Worm (Caenorhabditis elegans): Measurements from ENCODE around the gene srlf-7.

Gene srlf-7

ce11 chrIV:7188528-7189422, at the start of gene srlf-7:
srlf-7 (plus strand) TSS chrIV:7189287.
- TF ChIP-seq nhr-43 (tag; optimal IDR thresholded peaks at IDR 0.05; ENCODE audit: poor library complexity, severe bottlenecking) = peak; percentile 11
- TF ChIP-seq jun-1 (tag; optimal IDR thresholded peaks at IDR 0.05) = peak; percentile 88
- peak; percentile 62 for TF ChIP-seq ceh-28 (tag; optimal IDR thresholded peaks at IDR 0.05)
- peak; percentile 55 for TF ChIP-seq skn-1 (tag; optimal IDR thresholded peaks at IDR 0.05)
- peak; percentile 65 for TF ChIP-seq fkh-10 (GFP tag; optimal IDR thresholded peaks at IDR 0.05)
- TF ChIP-seq eor-1 (tag; optimal IDR thresholded peaks at IDR 0.05) = no peak
- peak; percentile 100 for TF ChIP-seq pqm-1 (tag; optimal IDR thresholded peaks at IDR 0.05)
- peak; percentile 97 for TF ChIP-seq pha-4 (tag; optimal IDR thresholded peaks at IDR 0.05)
- peak; percentile 9 for TF ChIP-seq snpc-4 (tag; optimal IDR thresholded peaks at IDR 0.05)
- peak; percentile 30 to 89 (median 45) for TF ChIP-seq elt-3 (tag; optimal IDR thresholded peaks at IDR 0.05)
- no peak for TF ChIP-seq egl-5 (tag; optimal IDR thresholded peaks at IDR 0.05)
- TF ChIP-seq nhr-23 (tag; optimal IDR thresholded peaks at IDR 0.05) = peak; percentile 71
- TF ChIP-seq ceh-82 (tag; optimal IDR thresholded peaks at IDR 0.05) = no peak
- TF ChIP-seq elt-2 (tag; optimal IDR thresholded peaks at IDR 0.05) = peak; percentile 99

- TF ChIP-seq lin-15B (tag; optimal IDR thresholded peaks at IDR 0.05) = peak; percentile 30
- TF ChIP-seq fkh-2 (tag; optimal IDR thresholded peaks at IDR 0.05) = no peak
- peak; percentile 7 for TF ChIP-seq nhr-25 (tag; optimal IDR thresholded peaks at IDR 0.05)
Observed at ce11 chrIV:7144670-7145257, 44.3 kb upstream of the srlf-7 start, which contains the start of gene hecd-1. hecd-1 (minus strand) TSS chrIV:7144720.

- TF ChIP-seq sea-2 (GFP tag; optimal IDR thresholded peaks at IDR 0.05) (no peak), snpc-4 (tag; optimal IDR thresholded peaks at IDR 0.05) (peak; percentile 55), elt-2 (tag; optimal IDR thresholded peaks at IDR 0.05) (peak; percentile 11), lin-15B (tag; optimal IDR thresholded peaks at IDR 0.05) (peak; percentile 8), hmg-11 (tag; optimal IDR thresholded peaks at IDR 0.05) (peak; percentile 33), pha-4 (tag; optimal IDR thresholded peaks at IDR 0.05) (peak; percentile 90), unc-62 (GFP tag; optimal IDR thresholded peaks at IDR 0.05) (no peak), nfya-1 (tag; optimal IDR thresholded peaks at IDR 0.05; ENCODE audit: insufficient read depth) (peak; percentile 32)
Observed at ce11 chrIV:7147722-7148121, 41.4 kb upstream of the srlf-7 start.

- TF ChIP-seq lin-39 (tag; optimal IDR thresholded peaks at IDR 0.05) = peak; percentile 14
- TF ChIP-seq nfya-1 (tag; optimal IDR thresholded peaks at IDR 0.05; ENCODE audit: insufficient read depth) = peak; percentile 75
- no peak for TF ChIP-seq mml-1 (tag; optimal IDR thresholded peaks at IDR 0.05)
- TF ChIP-seq nhr-12 (tag; optimal IDR thresholded peaks at IDR 0.05) = no peak
- TF ChIP-seq elt-2 (tag; optimal IDR thresholded peaks at IDR 0.05) = no peak
- peak; percentile 48 for TF ChIP-seq lin-15B (tag; optimal IDR thresholded peaks at IDR 0.05)
- TF ChIP-seq fos-1 (tag; optimal IDR thresholded peaks at IDR 0.05) = no peak
- TF ChIP-seq mdl-1 (tag; optimal IDR thresholded peaks at IDR 0.05) = no peak
- no peak for TF ChIP-seq eor-1 (tag; optimal IDR thresholded peaks at IDR 0.05)
- no peak for TF ChIP-seq nhr-11 (tag; optimal IDR thresholded peaks at IDR 0.05)
- no peak for TF ChIP-seq nhr-43 (tag; optimal IDR thresholded peaks at IDR 0.05; ENCODE audit: poor library complexity, severe bottlenecking)
- no peak for TF ChIP-seq nhr-23 (tag; optimal IDR thresholded peaks at IDR 0.05)
- no peak for TF ChIP-seq skn-1 (tag; optimal IDR thresholded peaks at IDR 0.05)
- TF ChIP-seq ztf-11 (tag; optimal IDR thresholded peaks at IDR 0.05) = no peak
- TF ChIP-seq zag-1 (tag; optimal IDR thresholded peaks at IDR 0.05) = no peak
- no peak for TF ChIP-seq pha-4 (tag; optimal IDR thresholded peaks at IDR 0.05)
- no peak for TF ChIP-seq sea-2 (GFP tag; optimal IDR thresholded peaks at IDR 0.05)
- peak; percentile 16 for TF ChIP-seq ama-1 (optimal IDR thresholded peaks at IDR 0.05)
- peak; percentile 28 for TF ChIP-seq snpc-4 (tag; optimal IDR thresholded peaks at IDR 0.05)
- no peak for TF ChIP-seq egl-27 (tag; optimal IDR thresholded peaks at IDR 0.05)
- peak; percentile 23 for TF ChIP-seq hmg-11 (tag; optimal IDR thresholded peaks at IDR 0.05)
- peak; percentile 16 for TF ChIP-seq nhr-25 (tag; optimal IDR thresholded peaks at IDR 0.05)
Observed at ce11 chrIV:7149020-7149601, 40.0 kb upstream of the srlf-7 start, which contains the start of gene C34D4.4. C34D4.4 (plus strand) TSS chrIV:7149361.

Measured in whole organism, L3 larva.